Worm (Caenorhabditis elegans) whole organism, L1 larva: ENCODE results near the gene Y49A3A.3.

Source experiments
- C04F5.9 ChIP-seq: sonication (generic microtip); optimal IDR thresholded peaks from 2 replicates; lab custom pipeline; 2016; ENCODE audit warnings: missing genetic modification characterization, missing compliant biosample characterization
- C16A3.4 ChIP-seq: fragments of 150-350 bp; optimal IDR thresholded peaks from 2 replicates; lab custom pipeline; 2014; ENCODE audit warnings: missing biosample characterization, missing genetic modification characterization
- C34B4.2 ChIP-seq: sonication (generic microtip); optimal IDR thresholded peaks from 2 replicates; lab custom pipeline; 2017; ENCODE audit warnings: mild to moderate bottlenecking, missing genetic modification characterization, missing compliant biosample characterization
- F16B12.6 ChIP-seq: fragments of 150-350 bp; optimal IDR thresholded peaks from 2 replicates; lab custom pipeline; 2014; ENCODE audit warnings: missing biosample characterization, missing genetic modification characterization
- alr-1 ChIP-seq: fragments of 200-800 bp; sonication (Bioruptor generic); optimal IDR thresholded peaks from 2 replicates; lab custom pipeline; 2018; ENCODE audit warnings: borderline replicate concordance, mild to moderate bottlenecking, missing genetic modification characterization, missing compliant biosample characterization
- aly-2 ChIP-seq: fragments of 150-350 bp; optimal IDR thresholded peaks from 2 replicates; lab custom pipeline; 2014; ENCODE audit warnings: missing biosample characterization, missing genetic modification characterization
- ama-1 ChIP-seq: fragments of 150-350 bp; optimal IDR thresholded peaks from 2 replicates; lab custom pipeline; 2014
- ceh-63 ChIP-seq: fragments of 200-800 bp; sonication (Bioruptor generic); optimal IDR thresholded peaks from 2 replicates; lab custom pipeline; 2018; ENCODE audit warnings: mild to moderate bottlenecking, missing genetic modification characterization, missing compliant biosample characterization
- ceh-88 ChIP-seq: fragments of 200-800 bp; sonication (Bioruptor generic); IDR thresholded peaks from 2 replicates; pipeline ENCODE4 v1.3.6; 2022; ENCODE audit warnings: missing genetic modification characterization, missing compliant biosample characterization
- ceh-90 ChIP-seq: sonication (generic microtip); optimal IDR thresholded peaks from 2 replicates; lab custom pipeline; 2016; ENCODE audit warnings: missing genetic modification characterization, missing compliant biosample characterization
- dsc-1 ChIP-seq: sonication (generic microtip); optimal IDR thresholded peaks from 2 replicates; lab custom pipeline; 2016; ENCODE audit warnings: mild to moderate bottlenecking, missing genetic modification characterization, missing compliant biosample characterization
- efl-1 ChIP-seq, 4 experiments: fragments of 150-350 bp; optimal IDR thresholded peaks in 3 of 4; peaks in 1 of 4; 1 replicate in 1 of 4; 2 replicates in 3 of 4; lab custom pipeline; 2014; ENCODE audit warnings: missing biosample characterization in 2 of 4, missing genetic modification characterization in 2 of 4, missing genetic modification reagents in 2 of 4
- efl-3 ChIP-seq: fragments of 200-800 bp; sonication (Bioruptor generic); optimal IDR thresholded peaks from 2 replicates; lab custom pipeline; 2018; ENCODE audit warnings: mild to moderate bottlenecking, missing genetic modification characterization, missing compliant biosample characterization
- egl-13 ChIP-seq: sonication (generic microtip); optimal IDR thresholded peaks from 2 replicates; lab custom pipeline; 2016; ENCODE audit warnings: missing genotype, missing genetic modification reagents, missing genetic modification characterization, missing compliant biosample characterization
- egl-27 ChIP-seq, 2 experiments: fragments of 150-350 bp in 1 of 2; sonication (generic microtip); optimal IDR thresholded peaks; 3 replicates each; lab custom pipeline; 2017 to 2018; ENCODE audit warnings: missing biosample characterization in 2 of 2, missing genetic modification characterization in 2 of 2, missing genetic modification reagents in 2 of 2
- elt-2 ChIP-seq: sonication (generic microtip); optimal IDR thresholded peaks from 2 replicates; lab custom pipeline; 2016; ENCODE audit warnings: missing genetic modification characterization, mild to moderate bottlenecking, inconsistent platforms, missing compliant biosample characterization, missing genetic modification reagents
- ets-5 ChIP-seq: fragments of 200-800 bp; sonication (Bioruptor generic); IDR thresholded peaks from 2 replicates; pipeline ENCODE4 v1.3.6; 2022; ENCODE audit warnings: missing genetic modification characterization, missing compliant biosample characterization
- grh-1 ChIP-seq: fragments of 200-800 bp; sonication (Bioruptor generic); IDR thresholded peaks from 2 replicates; pipeline ENCODE4 v1.3.6; 2022; ENCODE audit warnings: missing genetic modification reagents, missing genetic modification characterization, missing compliant biosample characterization
- hlh-4 ChIP-seq: sonication (generic microtip); optimal IDR thresholded peaks from 2 replicates; lab custom pipeline; 2016; ENCODE audit warnings: mild to moderate bottlenecking, missing genetic modification characterization, missing compliant biosample characterization
- lin-14 ChIP-seq: fragments of 200-800 bp; sonication (Bioruptor generic); optimal IDR thresholded peaks from 2 replicates; lab custom pipeline; 2018; ENCODE audit warnings: mild to moderate bottlenecking, missing genetic modification characterization, moderate library complexity, missing compliant biosample characterization
- lin-15B ChIP-seq: fragments of 150-350 bp; sonication (generic microtip); optimal IDR thresholded peaks from 3 replicates; lab custom pipeline; 2014; ENCODE audit warnings: missing biosample characterization, missing genetic modification characterization
- lir-3 ChIP-seq: sonication (generic microtip); optimal IDR thresholded peaks from 2 replicates; lab custom pipeline; 2016; ENCODE audit warnings: mild to moderate bottlenecking, missing genetic modification characterization, moderate library complexity, missing compliant biosample characterization; ENCODE audit not compliant: poor library complexity
- mef-2 ChIP-seq: fragments of 150-350 bp; optimal IDR thresholded peaks from 2 replicates; lab custom pipeline; 2014; ENCODE audit warnings: missing biosample characterization, missing genetic modification characterization
- mep-1 ChIP-seq: fragments of 150-350 bp; optimal IDR thresholded peaks from 2 replicates; lab custom pipeline; 2014; ENCODE audit warnings: missing biosample characterization, missing genetic modification characterization
- nhr-12 ChIP-seq: sonication (generic microtip); optimal IDR thresholded peaks from 2 replicates; lab custom pipeline; 2017; ENCODE audit warnings: missing biosample characterization, missing genetic modification characterization
- nhr-237 ChIP-seq: fragments of 150-350 bp; optimal IDR thresholded peaks from 2 replicates; lab custom pipeline; 2014; ENCODE audit warnings: missing biosample characterization, missing genetic modification characterization
- nhr-47 ChIP-seq: sonication (generic microtip); optimal IDR thresholded peaks from 2 replicates; lab custom pipeline; 2016; ENCODE audit warnings: mild to moderate bottlenecking, missing genetic modification characterization, moderate library complexity, missing compliant biosample characterization
- nhr-71 ChIP-seq: sonication (generic microtip); optimal IDR thresholded peaks from 2 replicates; lab custom pipeline; 2016; ENCODE audit warnings: mild to moderate bottlenecking, missing genetic modification characterization, moderate library complexity, missing compliant biosample characterization
- nhr-76 ChIP-seq: sonication (generic microtip); optimal IDR thresholded peaks from 2 replicates; lab custom pipeline; 2017; ENCODE audit warnings: missing biosample characterization, missing genetic modification characterization
- nhr-85 ChIP-seq: sonication (generic microtip); peaks from one replicate; lab custom pipeline; 2016; ENCODE audit warnings: missing genetic modification characterization, inconsistent platforms, missing compliant biosample characterization
- nhr-90 ChIP-seq: sonication (generic microtip); optimal IDR thresholded peaks from 2 replicates; lab custom pipeline; 2016; ENCODE audit warnings: mild to moderate bottlenecking, missing genetic modification characterization, missing compliant biosample characterization; ENCODE audit not compliant: poor library complexity
- pag-3 ChIP-seq: sonication (generic microtip); optimal IDR thresholded peaks from 2 replicates; lab custom pipeline; 2017; ENCODE audit warnings: missing genetic modification characterization, mild to moderate bottlenecking, missing compliant biosample characterization, antibody characterized with exemption, borderline replicate concordance; ENCODE audit not compliant: insufficient read depth
- pqm-1 ChIP-seq: sonication (generic microtip); optimal IDR thresholded peaks from 3 replicates; lab custom pipeline; 2017; ENCODE audit warnings: missing biosample characterization, missing genetic modification characterization
- rnt-1 ChIP-seq: sonication (generic microtip); optimal IDR thresholded peaks from 2 replicates; lab custom pipeline; 2016; ENCODE audit warnings: mild to moderate bottlenecking, missing genetic modification characterization, moderate library complexity, missing compliant biosample characterization
- skn-1 ChIP-seq: fragments of 150-350 bp; optimal IDR thresholded peaks from 2 replicates; lab custom pipeline; 2014; ENCODE audit warnings: missing biosample characterization, missing genetic modification characterization
- snpc-4 ChIP-seq: fragments of 150-350 bp; optimal IDR thresholded peaks from 2 replicates; lab custom pipeline; 2014; ENCODE audit warnings: missing biosample characterization, missing genetic modification characterization
- sptf-1 ChIP-seq: fragments of 150-350 bp; optimal IDR thresholded peaks from 2 replicates; lab custom pipeline; 2014; ENCODE audit warnings: missing biosample characterization, missing genetic modification characterization
- swsn-7 ChIP-seq: sonication (generic microtip); optimal IDR thresholded peaks from 2 replicates; lab custom pipeline; 2016; ENCODE audit warnings: missing genetic modification characterization, missing compliant biosample characterization
- tbx-2 ChIP-seq: sonication (generic microtip); optimal IDR thresholded peaks from 2 replicates; lab custom pipeline; 2016; ENCODE audit warnings: missing genetic modification characterization, missing compliant biosample characterization
- unc-130 ChIP-seq: fragments of 150-350 bp; optimal IDR thresholded peaks from 2 replicates; lab custom pipeline; 2017; ENCODE audit warnings: missing biosample characterization, missing genetic modification characterization, inconsistent platforms
- unc-30 ChIP-seq: sonication (generic microtip); optimal IDR thresholded peaks from 2 replicates; lab custom pipeline; 2017; ENCODE audit warnings: missing biosample characterization, missing genetic modification characterization
- unc-86 ChIP-seq: sonication (generic microtip); optimal IDR thresholded peaks from 2 replicates; lab custom pipeline; 2016; ENCODE audit warnings: missing genetic modification characterization, missing compliant biosample characterization
- unc-98 ChIP-seq: fragments of 200-800 bp; sonication (Bioruptor generic); IDR thresholded peaks from 2 replicates; pipeline ENCODE4 v1.3.6; 2022; ENCODE audit warnings: missing genetic modification characterization, missing compliant biosample characterization
- xbp-1 ChIP-seq: sonication (generic microtip); optimal IDR thresholded peaks from 2 replicates; lab custom pipeline; 2016; ENCODE audit warnings: missing genetic modification characterization, missing compliant biosample characterization
- zag-1 ChIP-seq: fragments of 150-350 bp; optimal IDR thresholded peaks from 2 replicates; lab custom pipeline; 2014; ENCODE audit warnings: missing biosample characterization, missing genetic modification characterization
- ztf-11 ChIP-seq, 2 experiments: sonication (generic microtip); optimal IDR thresholded peaks; 2 replicates each; lab custom pipeline; 2016 to 2017; ENCODE audit warnings: missing genetic modification characterization in 2 of 2, missing biosample characterization in 1 of 2, missing compliant biosample characterization in 1 of 2
- ztf-4 ChIP-seq: fragments of 150-350 bp; optimal IDR thresholded peaks from 2 replicates; lab custom pipeline; 2014; ENCODE audit warnings: missing biosample characterization, missing genetic modification characterization

Gene Y49A3A.3

ce11 chrV:14351629-14352028, 2.6 kb upstream of the Y49A3A.3 start, which contains the start of gene vha-13:
TSS of gene vha-13 (plus strand) at chrV:14351709.
- TF ChIP-seq nhr-85 (tag; lab: Kevin White, UChicago) (peak; percentile 42), efl-1 (optimal IDR thresholded peaks at IDR 0.05; lab: Kevin White, UChicago) (no peak), efl-1 (GFP tag; optimal IDR thresholded peaks at IDR 0.05 in 1 of 2; lab: Kevin White, UChicago) (peak in 1 of 2 experiments; percentile 65), ztf-4 (tag; lab: Kevin White, UChicago) (no peak)

DNA sequence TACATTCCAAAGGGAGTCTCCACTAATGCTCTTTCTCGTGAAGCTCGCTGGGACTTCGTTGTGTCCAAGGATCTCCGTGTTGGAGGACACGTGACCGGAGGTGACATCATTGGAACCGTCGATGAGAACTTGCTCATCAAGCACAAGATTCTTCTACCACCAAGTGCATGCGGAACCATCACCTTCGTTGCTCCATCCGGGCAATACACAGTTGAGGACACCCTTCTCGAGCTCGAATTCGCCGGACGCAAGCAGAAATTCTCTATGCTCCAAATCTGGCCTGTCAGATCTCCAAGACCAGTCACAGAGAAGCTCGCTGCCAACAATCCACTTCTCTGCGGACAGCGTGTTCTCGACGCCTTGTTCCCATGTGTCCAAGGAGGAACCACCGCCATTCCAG, 2.2 kb upstream of the Y49A3A.3 start:
- TF ChIP-seq tbx-2 (no peak), pqm-1 (no peak), rnt-1 (tag; lab: Kevin White, UChicago) (no peak), unc-30 (no peak), swsn-7 (tag; lab: Kevin White, UChicago) (no peak), C34B4.2 (tag; lab: Kevin White, UChicago) (no peak), lin-15B (no peak), ztf-11 (tag; optimal IDR thresholded peaks at IDR 0.05; lab: Kevin White, UChicago) (no peak), pag-3 (no peak), alr-1 (tag; lab: Kevin White, UChicago) (no peak)

- TF ChIP-seq mep-1 (tag; lab: Kevin White, UChicago), result peak; percentile 96
- peak; percentile 82 for TF ChIP-seq lin-14 (GFP tag; lab: Kevin White, UChicago)
- TF ChIP-seq grh-1, result peak; percentile 72
- peak; percentile 89 for TF ChIP-seq skn-1
- TF ChIP-seq ceh-88 (GFP tag; lab: Robert Waterston, UW), result peak; percentile 54
- peak; percentile 88 for TF ChIP-seq nhr-90 (tag; lab: Kevin White, UChicago)
- TF ChIP-seq ztf-11 (tag; optimal IDR thresholded peaks at IDR 0.05; lab: Kevin White, UChicago), result peak in 1 of 2 experiments; percentile 69
- no peak for TF ChIP-seq ceh-63 (GFP tag; lab: Kevin White, UChicago)
- TF ChIP-seq hlh-4 (tag; lab: Kevin White, UChicago), result no peak
- TF ChIP-seq pag-3, result no peak
- peak; percentile 93 for TF ChIP-seq nhr-47 (tag; lab: Kevin White, UChicago)
- TF ChIP-seq unc-30, result no peak
- TF ChIP-seq ets-5 (GFP tag; lab: Robert Waterston, UW), result no peak
- peak; percentile 66 for TF ChIP-seq ztf-4 (tag; lab: Kevin White, UChicago)
- no peak for TF ChIP-seq mef-2 (tag; lab: Kevin White, UChicago)
- peak; percentile 83 for TF ChIP-seq unc-130 (tag; lab: Kevin White, UChicago)
- no peak for TF ChIP-seq egl-27 (tag; optimal IDR thresholded peaks at IDR 0.05; lab: Kevin White, UChicago)
- no peak for TF ChIP-seq nhr-76 (tag; lab: Kevin White, UChicago)
- TF ChIP-seq elt-2 (tag; lab: Kevin White, UChicago), result peak; percentile 45
- TF ChIP-seq nhr-71 (tag; lab: Kevin White, UChicago), result peak; percentile 93
- TF ChIP-seq egl-13, result peak; percentile 76
- TF ChIP-seq F16B12.6 (tag; lab: Kevin White, UChicago), result peak; percentile 58
- peak; percentile 82 for TF ChIP-seq unc-86
- TF ChIP-seq dsc-1 (tag; lab: Kevin White, UChicago), result peak; percentile 85
- TF ChIP-seq lir-3, result peak; percentile 46
- TF ChIP-seq nhr-237 (tag; lab: Kevin White, UChicago), result peak; percentile 26
- TF ChIP-seq C04F5.9 (tag; lab: Kevin White, UChicago), result peak; percentile 63
- TF ChIP-seq C16A3.4 (tag; lab: Kevin White, UChicago), result peak; percentile 88
- no peak for TF ChIP-seq zag-1 (tag; lab: Kevin White, UChicago)
- no peak for TF ChIP-seq nhr-12 (tag; lab: Kevin White, UChicago)
- peak; percentile 29 for TF ChIP-seq ceh-90 (tag; lab: Kevin White, UChicago)
- peak; percentile 66 for TF ChIP-seq ama-1 (lab: Kevin White, UChicago)
- peak; percentile 90 to 98 for TF ChIP-seq efl-1 (optimal IDR thresholded peaks at IDR 0.05; lab: Kevin White, UChicago)
- TF ChIP-seq efl-1 (GFP tag; optimal IDR thresholded peaks at IDR 0.05 in 1 of 2; lab: Kevin White, UChicago), result peak; percentile 96 to 100
- TF ChIP-seq xbp-1 (tag; lab: Kevin White, UChicago), result peak; percentile 90
- TF ChIP-seq aly-2, result peak; percentile 91
- TF ChIP-seq snpc-4, result peak; percentile 83
- TF ChIP-seq tbx-2, result peak; percentile 87
- TF ChIP-seq C34B4.2 (tag; lab: Kevin White, UChicago), result no peak
- TF ChIP-seq pqm-1, result no peak
- no peak for TF ChIP-seq sptf-1 (tag; lab: Kevin White, UChicago)
- no peak for TF ChIP-seq efl-3 (GFP tag; lab: Kevin White, UChicago)
- no peak for TF ChIP-seq unc-98 (GFP tag; lab: Robert Waterston, UW)
Observed at ce11 chrV:14355738-14356368, 1.6 kb downstream of the Y49A3A.3 start, which contains the start of gene cyn-1. TSS of gene cyn-1 (plus strand) at chrV:14356076.
